Fruit fly (Drosophila melanogaster) whole organism, prepupa: Measurements from ENCODE around the gene CG31029.
A peak's percentile ranks its signal among the peaks of the same experiment; 100 is the strongest.

Experiments
- CG11762 ChIP-seq: fragments of 200-800 bp; sonication (Bioruptor generic); optimal IDR thresholded peaks from 3 replicates; lab custom pipeline; 2016; ENCODE audit warnings: missing biosample characterization, missing genetic modification characterization; ENCODE audit not compliant: insufficient read depth
- CG11902 ChIP-seq: fragments of 200-800 bp; sonication (Bioruptor generic); optimal IDR thresholded peaks from 3 replicates; lab custom pipeline; 2016; ENCODE audit warnings: missing biosample characterization, missing genetic modification characterization
- CG15336 ChIP-seq: fragments of 200-800 bp; sonication (Bioruptor generic); IDR thresholded peaks from 2 replicates; pipeline ENCODE4 v1.3.6; 2022; ENCODE audit warnings: missing biosample characterization, missing genetic modification characterization
- CG1621 ChIP-seq: fragments of 200-800 bp; sonication (Bioruptor generic); optimal IDR thresholded peaks from 3 replicates; lab custom pipeline; 2018; ENCODE audit warnings: missing biosample characterization, mild to moderate bottlenecking, missing genetic modification characterization
- CG34406 ChIP-seq: fragments of 200-800 bp; sonication (Bioruptor generic); optimal IDR thresholded peaks from 3 replicates; lab custom pipeline; 2016; ENCODE audit warnings: missing biosample characterization, missing genetic modification characterization
- CG6163 ChIP-seq: fragments of 200-800 bp; sonication (Bioruptor generic); IDR thresholded peaks from 3 replicates; pipeline ENCODE4 v1.3.6; 2022; ENCODE audit warnings: missing biosample characterization, missing genetic modification characterization
- CG6792 ChIP-seq: fragments of 200-800 bp; sonication (Bioruptor generic); optimal IDR thresholded peaks from 3 replicates; lab custom pipeline; 2016; ENCODE audit warnings: missing biosample characterization, missing genetic modification characterization
- CG6808 ChIP-seq: fragments of 200-800 bp; sonication (Bioruptor generic); optimal IDR thresholded peaks from 3 replicates; lab custom pipeline; 2017; ENCODE audit warnings: missing biosample characterization, missing genetic modification characterization, mild to moderate bottlenecking, moderate library complexity, missing genetic modification reagents
- CG8632 ChIP-seq: fragments of 200-800 bp; sonication (Bioruptor generic); optimal IDR thresholded peaks from 3 replicates; lab custom pipeline; 2016; ENCODE audit warnings: missing biosample characterization, missing genetic modification characterization
- Eip75B ChIP-seq: fragments of 200-800 bp; sonication (Bioruptor generic); optimal IDR thresholded peaks from 3 replicates; lab custom pipeline; 2016; ENCODE audit warnings: missing biosample characterization, missing genetic modification characterization
- Eip78C ChIP-seq: fragments of 200-800 bp; sonication (Bioruptor generic); peaks from one replicate; lab custom pipeline; 2016; ENCODE audit warnings: missing biosample characterization, missing genetic modification characterization
- eg ChIP-seq: fragments of 200-800 bp; sonication (Bioruptor generic); IDR thresholded peaks from 3 replicates; pipeline ENCODE4 v1.3.6; 2022; ENCODE audit warnings: missing biosample characterization, missing genetic modification characterization
- net ChIP-seq: fragments of 200-800 bp; sonication (Bioruptor generic); optimal IDR thresholded peaks from 3 replicates; lab custom pipeline; 2016; ENCODE audit warnings: missing biosample characterization, missing genetic modification characterization
- svp ChIP-seq: fragments of 200-800 bp; sonication (Bioruptor generic); peaks from one replicate; lab custom pipeline; 2016; ENCODE audit warnings: missing biosample characterization, missing genetic modification characterization

CG31029 gene

DNA sequence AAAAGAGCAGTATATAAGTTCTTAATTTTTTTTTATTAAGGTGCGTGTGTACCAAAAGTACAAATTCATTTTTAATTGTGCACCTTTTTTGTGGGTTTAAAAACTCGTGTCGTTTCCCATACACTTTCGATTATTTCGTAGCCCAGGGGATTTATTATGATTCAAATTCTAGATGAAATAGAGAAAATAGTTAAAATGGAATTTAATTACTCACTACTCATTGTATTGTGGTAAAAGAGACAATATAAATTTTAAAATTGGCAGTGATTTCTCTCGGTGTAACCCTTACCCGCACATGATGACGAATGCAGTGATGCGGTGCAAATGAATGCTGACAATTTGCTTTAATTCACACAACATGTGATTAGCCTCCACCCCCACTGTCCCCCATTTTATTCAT is 49.0 kb downstream of the CG31029 start (continued):
- no peak for TF ChIP-seq CG15336
- no peak for TF ChIP-seq net (GFP tag; lab: Kevin White, UChicago)
- no peak for TF ChIP-seq CG11762 (GFP tag; lab: Kevin White, UChicago)
- peak; percentile 13 for TF ChIP-seq CG8632
- TF ChIP-seq eg (GFP tag; lab: Robert Waterston, UW) = 0 out of 3 replicates have a peak, but pooled peaks have one; percentile 42
- no peak for TF ChIP-seq CG1621 (tag; lab: Kevin White, UChicago)
- peak; percentile 14 for TF ChIP-seq CG34406 (GFP tag; lab: Kevin White, UChicago)
- TF ChIP-seq CG11902 (GFP tag; lab: Kevin White, UChicago) = peak; percentile 14
- TF ChIP-seq Eip78C (GFP tag; lab: Kevin White, UChicago) = peak; percentile 69
- no peak for TF ChIP-seq CG6808 (GFP tag; lab: Kevin White, UChicago)
- TF ChIP-seq svp (GFP tag; lab: Kevin White, UChicago) = peak; percentile 70
- no peak for TF ChIP-seq CG6163
- TF ChIP-seq Eip75B (GFP tag; lab: Kevin White, UChicago) = no peak
- TF ChIP-seq CG6792 = no peak
- TF ChIP-seq, all 60 proteins: peak for 22
